Worm (Caenorhabditis elegans) whole organism, L4 larva: Measurements from ENCODE around the gene C15C7.4.
A peak's percentile ranks its signal among the peaks of the same experiment; 100 is the strongest.

Experiments
- T20F7.1 ChIP-seq: fragments of 200-800 bp; sonication (Bioruptor generic); optimal IDR thresholded peaks from 2 replicates; lab custom pipeline; 2018; ENCODE audit warnings: mild to moderate bottlenecking, missing genetic modification characterization, missing compliant biosample characterization
- T26A8.4 ChIP-seq: fragments of 200-800 bp; sonication (Bioruptor generic); IDR thresholded peaks from 2 replicates; pipeline ENCODE4 v1.3.6; 2022; ENCODE audit warnings: missing genetic modification characterization, missing compliant biosample characterization
- Y105C5A.15 ChIP-seq: fragments of 200-800 bp; sonication (Bioruptor generic); IDR thresholded peaks from 2 replicates; pipeline ENCODE4 v1.3.6; 2022; ENCODE audit warnings: missing genetic modification characterization, missing compliant biosample characterization
- Y5F2A.4 ChIP-seq: fragments of 200-800 bp; sonication (Bioruptor generic); optimal IDR thresholded peaks from 2 replicates; lab custom pipeline; 2018; ENCODE audit warnings: mild to moderate bottlenecking, missing genetic modification characterization, missing compliant biosample characterization
- ZK546.5 ChIP-seq, 2 experiments: sonication (generic microtip); optimal IDR thresholded peaks; 2 replicates each; lab custom pipeline; 2017; ENCODE audit warnings: missing biosample characterization in 2 of 2, missing genetic modification characterization in 2 of 2
- ama-1 ChIP-seq: fragments of 150-350 bp; optimal IDR thresholded peaks from 2 replicates; lab custom pipeline; 2014; ENCODE audit warnings: inconsistent platforms, mixed read lengths
- ceh-20 ChIP-seq: fragments of 200-800 bp; sonication (Bioruptor generic); IDR thresholded peaks from 2 replicates; pipeline ENCODE4 v1.3.6; 2022; ENCODE audit warnings: missing genetic modification reagents, missing genetic modification characterization, missing compliant biosample characterization
- ceh-28 ChIP-seq: fragments of 150-350 bp; optimal IDR thresholded peaks from 2 replicates; lab custom pipeline; 2014; ENCODE audit warnings: missing biosample characterization, missing genetic modification reagents, missing genetic modification characterization
- cey-2 ChIP-seq: sonication (generic microtip); optimal IDR thresholded peaks from 3 replicates; lab custom pipeline; 2017; ENCODE audit warnings: missing genetic modification characterization, mild to moderate bottlenecking, missing compliant biosample characterization, antibody characterized with exemption, borderline replicate concordance; ENCODE audit not compliant: insufficient read depth
- ctbp-1 ChIP-seq: fragments of 200-800 bp; sonication (Bioruptor generic); IDR thresholded peaks from 2 replicates; pipeline ENCODE4 v1.3.6; 2022; ENCODE audit warnings: missing genetic modification reagents, missing genetic modification characterization, missing compliant biosample characterization
- daf-16 ChIP-seq, 3 experiments: sonication (generic microtip); optimal IDR thresholded peaks; 2 replicates each; lab custom pipeline; 2016 to 2017; ENCODE audit warnings: missing genetic modification characterization in 3 of 3, missing genetic modification reagents in 3 of 3, mild to moderate bottlenecking in 2 of 3, missing compliant biosample characterization in 2 of 3, missing biosample characterization in 1 of 3, moderate library complexity in 1 of 3
- dmd-6 ChIP-seq: fragments of 200-800 bp; sonication (Bioruptor generic); IDR thresholded peaks from 2 replicates; pipeline ENCODE4 v1.3.6; 2022; ENCODE audit warnings: missing genetic modification reagents, missing genetic modification characterization, missing compliant biosample characterization
- duxl-1 ChIP-seq: sonication (generic microtip); optimal IDR thresholded peaks from 2 replicates; lab custom pipeline; 2016; ENCODE audit warnings: mild to moderate bottlenecking, missing genetic modification characterization, moderate library complexity, missing compliant biosample characterization; ENCODE audit not compliant: poor library complexity
- dve-1 ChIP-seq: sonication (generic microtip); optimal IDR thresholded peaks from 2 replicates; lab custom pipeline; 2017; ENCODE audit warnings: antibody characterized with exemption, mild to moderate bottlenecking, missing genetic modification characterization, missing compliant biosample characterization; ENCODE audit not compliant: insufficient read depth
- fos-1 ChIP-seq: fragments of 150-350 bp; optimal IDR thresholded peaks from 2 replicates; lab custom pipeline; 2014; ENCODE audit warnings: missing biosample characterization, missing genetic modification characterization
- hif-1 ChIP-seq, 2 experiments: sonication (generic microtip); optimal IDR thresholded peaks; 2 replicates each; lab custom pipeline; 2016 to 2017; ENCODE audit warnings: missing compliant biosample characterization in 2 of 2, missing genetic modification characterization in 2 of 2, missing genetic modification reagents in 2 of 2, missing genotype in 2 of 2, mild to moderate bottlenecking in 1 of 2
- hlh-30 ChIP-seq: sonication (generic microtip); optimal IDR thresholded peaks from 2 replicates; lab custom pipeline; 2017; ENCODE audit warnings: antibody characterized with exemption, mild to moderate bottlenecking, missing genetic modification characterization, missing compliant biosample characterization; ENCODE audit not compliant: insufficient read depth
- hmg-1.1 ChIP-seq: fragments of 200-800 bp; sonication (Bioruptor generic); IDR thresholded peaks from 2 replicates; pipeline ENCODE4 v1.3.6; 2022; ENCODE audit warnings: missing genetic modification reagents, missing genetic modification characterization, missing compliant biosample characterization
- lin-1 ChIP-seq: fragments of 200-800 bp; sonication (Bioruptor generic); IDR thresholded peaks from 2 replicates; pipeline ENCODE4 v1.3.6; 2022; ENCODE audit warnings: missing genetic modification reagents, missing genetic modification characterization, missing compliant biosample characterization
- lin-13 ChIP-seq: fragments of 150-350 bp; optimal IDR thresholded peaks from 2 replicates; lab custom pipeline; 2014; ENCODE audit warnings: missing biosample characterization, missing genetic modification reagents, missing genetic modification characterization
- lin-29 ChIP-seq: fragments of 200-800 bp; sonication (Bioruptor generic); IDR thresholded peaks from 2 replicates; pipeline ENCODE4 v1.3.6; 2022; ENCODE audit warnings: missing genetic modification reagents, missing genetic modification characterization, missing compliant biosample characterization
- lin-38 ChIP-seq: fragments of 200-800 bp; sonication (Bioruptor generic); IDR thresholded peaks from 2 replicates; pipeline ENCODE4 v1.3.6; 2022; ENCODE audit warnings: missing genetic modification reagents, missing genetic modification characterization, missing compliant biosample characterization
- lin-39 ChIP-seq: fragments of 150-350 bp; optimal IDR thresholded peaks from 2 replicates; lab custom pipeline; 2014; ENCODE audit warnings: missing biosample characterization, missing genetic modification reagents, missing genetic modification characterization
- lsy-2 ChIP-seq, 2 experiments: fragments of 150-350 bp in 1 of 2; sonication (generic microtip) in 1 of 2; optimal IDR thresholded peaks; 2 replicates each; lab custom pipeline; 2014 to 2017; ENCODE audit warnings: missing biosample characterization in 2 of 2, missing genetic modification characterization in 2 of 2
- mdl-1 ChIP-seq, 2 experiments: fragments of 150-350 bp in 1 of 2; sonication (generic microtip) in 1 of 2; optimal IDR thresholded peaks; 2 replicates each; lab custom pipeline; 2014 to 2017; ENCODE audit warnings: missing biosample characterization in 2 of 2, missing genetic modification characterization in 2 of 2
- mep-1 ChIP-seq: fragments of 150-350 bp; sonication (generic microtip); optimal IDR thresholded peaks from 3 replicates; lab custom pipeline; 2014; ENCODE audit warnings: missing biosample characterization, missing genetic modification characterization
- mxl-2 ChIP-seq: fragments of 200-800 bp; sonication (Bioruptor generic); conservative IDR thresholded peaks from 2 replicates; pipeline ENCODE4 v1.3.6; 2022; ENCODE audit warnings: missing genetic modification reagents, missing genetic modification characterization, missing compliant biosample characterization
- mxl-3 ChIP-seq: fragments of 200-800 bp; sonication (Bioruptor generic); optimal IDR thresholded peaks from 2 replicates; lab custom pipeline; 2018; ENCODE audit warnings: mild to moderate bottlenecking, missing genetic modification characterization, missing compliant biosample characterization
- nhr-102 ChIP-seq: sonication (generic microtip); optimal IDR thresholded peaks from 2 replicates; lab custom pipeline; 2016; ENCODE audit warnings: mild to moderate bottlenecking, missing genetic modification characterization, moderate library complexity, missing compliant biosample characterization
- nhr-11 ChIP-seq: fragments of 150-350 bp; optimal IDR thresholded peaks from 2 replicates; lab custom pipeline; 2014; ENCODE audit warnings: missing biosample characterization, missing genetic modification characterization
- nhr-25 ChIP-seq: sonication (generic microtip); optimal IDR thresholded peaks from 2 replicates; lab custom pipeline; 2017; ENCODE audit warnings: missing genetic modification characterization, mild to moderate bottlenecking, missing compliant biosample characterization, antibody characterized with exemption, moderate library complexity, borderline replicate concordance; ENCODE audit not compliant: insufficient read depth
- nhr-28 ChIP-seq: fragments of 150-350 bp; optimal IDR thresholded peaks from 2 replicates; lab custom pipeline; 2014; ENCODE audit warnings: missing biosample characterization, missing genetic modification characterization
- nhr-41 ChIP-seq: fragments of 200-800 bp; sonication (Bioruptor generic); IDR thresholded peaks from 2 replicates; pipeline ENCODE4 v1.3.6; 2022; ENCODE audit warnings: missing genetic modification reagents, missing genetic modification characterization, missing compliant biosample characterization
- nhr-48 ChIP-seq: sonication (generic microtip); optimal IDR thresholded peaks from 2 replicates; lab custom pipeline; 2016; ENCODE audit warnings: mild to moderate bottlenecking, missing genetic modification characterization, missing compliant biosample characterization
- nhr-6 ChIP-seq: fragments of 150-350 bp; optimal IDR thresholded peaks from 2 replicates; lab custom pipeline; 2014; ENCODE audit warnings: missing biosample characterization, missing genetic modification characterization
- nhr-76 ChIP-seq: fragments of 150-350 bp; optimal IDR thresholded peaks from 2 replicates; lab custom pipeline; 2014; ENCODE audit warnings: missing biosample characterization, missing genetic modification characterization
- pha-4 ChIP-seq, 2 experiments: fragments of 150-350 bp in 1 of 2; fragments of 200-800 bp in 1 of 2; sonication (Bioruptor generic) in 1 of 2; IDR thresholded peaks in 1 of 2; optimal IDR thresholded peaks in 1 of 2; 2 replicates each; pipeline versions ENCODE4 v1.3.6 to Lab custom; 2014 to 2022; ENCODE audit warnings: missing genetic modification characterization in 2 of 2, missing genetic modification reagents in 2 of 2, missing biosample characterization in 1 of 2, missing compliant biosample characterization in 1 of 2
- php-3 ChIP-seq: fragments of 200-800 bp; sonication (Bioruptor generic); IDR thresholded peaks from 2 replicates; pipeline ENCODE4 v1.3.6; 2022; ENCODE audit warnings: missing genetic modification reagents, missing genetic modification characterization, missing compliant biosample characterization
- saeg-2 ChIP-seq: fragments of 200-800 bp; sonication (Bioruptor generic); IDR thresholded peaks from 2 replicates; pipeline ENCODE4 v1.3.6; 2022; ENCODE audit warnings: missing genetic modification reagents, missing genetic modification characterization, missing compliant biosample characterization
- sdz-12 ChIP-seq: fragments of 200-800 bp; sonication (Bioruptor generic); optimal IDR thresholded peaks from 2 replicates; lab custom pipeline; 2018; ENCODE audit warnings: mild to moderate bottlenecking, missing genetic modification characterization, missing compliant biosample characterization
- set-16 ChIP-seq: fragments of 200-800 bp; sonication (Bioruptor generic); IDR thresholded peaks from 2 replicates; pipeline ENCODE4 v1.3.6; 2022; ENCODE audit warnings: missing genetic modification reagents, missing genetic modification characterization, missing compliant biosample characterization
- snpc-4 ChIP-seq: fragments of 150-350 bp; optimal IDR thresholded peaks from 2 replicates; lab custom pipeline; 2014; ENCODE audit warnings: missing biosample characterization, missing genetic modification characterization
- spr-3 ChIP-seq: fragments of 200-800 bp; sonication (Bioruptor generic); optimal IDR thresholded peaks from 2 replicates; lab custom pipeline; 2018; ENCODE audit warnings: mild to moderate bottlenecking, missing genetic modification characterization, missing compliant biosample characterization
- tra-1 ChIP-seq: fragments of 200-800 bp; sonication (Bioruptor generic); IDR thresholded peaks from 2 replicates; pipeline ENCODE4 v1.3.6; 2022; ENCODE audit warnings: missing genetic modification reagents, missing genetic modification characterization, missing compliant biosample characterization
- vab-7 ChIP-seq: fragments of 200-800 bp; sonication (Bioruptor generic); IDR thresholded peaks from 2 replicates; pipeline ENCODE4 v1.3.6; 2022; ENCODE audit warnings: missing genetic modification reagents, missing genetic modification characterization, missing compliant biosample characterization
- zfp-2 ChIP-seq: sonication (generic microtip); optimal IDR thresholded peaks from 2 replicates; lab custom pipeline; 2016; ENCODE audit warnings: mild to moderate bottlenecking, missing genetic modification characterization, missing compliant biosample characterization
- zfp-3 ChIP-seq: fragments of 200-800 bp; sonication (Bioruptor generic); conservative IDR thresholded peaks from 2 replicates; pipeline ENCODE4 v1.3.6; 2022; ENCODE audit warnings: missing genetic modification reagents, missing genetic modification characterization, missing compliant biosample characterization
- ztf-7 ChIP-seq: fragments of 150-350 bp; optimal IDR thresholded peaks from 2 replicates; lab custom pipeline; 2014; ENCODE audit warnings: missing biosample characterization, missing genetic modification characterization

The C15C7.4 gene

ce11 chrX:3111687-3112086 lies 33.7 kb upstream of the C15C7.4 start:
- TF ChIP-seq php-3 (GFP tag; lab: Robert Waterston, UW) (no peak), ceh-28 (tag; lab: Kevin White, UChicago) (no peak), spr-3 (GFP tag; lab: Kevin White, UChicago) (no peak), dve-1 (tag; lab: Kevin White, UChicago) (peak; percentile 59), lin-1 (GFP tag; lab: Robert Waterston, UW) (0 out of 2 replicates have a peak, but pooled peaks have one; percentile 44), T20F7.1 (no peak), lin-39 (tag; lab: Kevin White, UChicago) (no peak), Y5F2A.4 (GFP tag; lab: Kevin White, UChicago) (no peak), set-16 (GFP tag; lab: Robert Waterston, UW) (no peak), nhr-11 (tag; lab: Kevin White, UChicago) (peak; percentile 78), lin-38 (GFP tag; lab: Robert Waterston, UW) (peak; percentile 28; the same call in 1 of the 2 replicates), nhr-6 (tag; lab: Kevin White, UChicago) (peak; percentile 77), lsy-2 (tag; optimal IDR thresholded peaks at IDR 0.05; lab: Kevin White, UChicago) (peak in 1 of 2 experiments; percentile 66), cey-2 (no peak), duxl-1 (tag; lab: Kevin White, UChicago) (peak; percentile 60), ceh-20 (GFP tag; lab: Robert Waterston, UW) (0 out of 2 replicates have a peak, but pooled peaks have one; percentile 12), Y105C5A.15 (no peak), nhr-102 (peak; percentile 40), fos-1 (peak; percentile 41), mep-1 (tag; lab: Kevin White, UChicago) (peak; percentile 82), nhr-28 (tag; lab: Kevin White, UChicago) (no peak), nhr-41 (GFP tag; lab: Robert Waterston, UW) (no peak), snpc-4 (tag; lab: Kevin White, UChicago) (no peak), ama-1 (lab: Kevin White, UChicago) (peak; percentile 79), ctbp-1 (no peak), nhr-76 (no peak), mdl-1 (tag; optimal IDR thresholded peaks at IDR 0.05; lab: Kevin White, UChicago) (no peak), hmg-1.1 (GFP tag; lab: Robert Waterston, UW) (no peak), hif-1 (tag; optimal IDR thresholded peaks at IDR 0.05; lab: Kevin White, UChicago) (peak in 1 of 2 experiments; percentile 26), zfp-2 (tag; lab: Kevin White, UChicago) (no peak), sdz-12 (GFP tag; lab: Kevin White, UChicago) (no peak), lin-29 (no peak), daf-16 (GFP tag; optimal IDR thresholded peaks at IDR 0.05; lab: Kevin White, UChicago) (peak in 1 of 2 experiments; percentile 83), daf-16 (tag; optimal IDR thresholded peaks at IDR 0.05; lab: Kevin White, UChicago) (peak; percentile 69), nhr-25 (tag; lab: Kevin White, UChicago) (no peak), ZK546.5 (tag; optimal IDR thresholded peaks at IDR 0.05; lab: Kevin White, UChicago) (no peak), zfp-3 (GFP tag; lab: Robert Waterston, UW) (0 out of 2 replicates have a peak, but pooled peaks have one; percentile 75), T26A8.4 (GFP tag; lab: Robert Waterston, UW) (peak; percentile 26), mxl-3 (peak; percentile 4), mxl-2 (no peak), ztf-7 (tag; lab: Kevin White, UChicago) (peak; percentile 45), tra-1 (GFP tag; lab: Robert Waterston, UW) (0 out of 2 replicates have a peak, but pooled peaks have one; percentile 18), pha-4 (GFP tag; IDR thresholded peaks at IDR 0.05; lab: Robert Waterston, UW) (no peak), pha-4 (tag; optimal IDR thresholded peaks at IDR 0.05; lab: Kevin White, UChicago) (no peak), vab-7 (GFP tag; lab: Robert Waterston, UW) (no peak), dmd-6 (GFP tag; lab: Robert Waterston, UW) (peak; percentile 50), hlh-30 (tag; lab: Kevin White, UChicago) (peak; percentile 2), nhr-48 (peak; percentile 75), lin-13 (GFP tag; lab: Kevin White, UChicago) (peak; percentile 43), saeg-2 (GFP tag; lab: Robert Waterston, UW) (no peak)
